Fruit fly (Drosophila melanogaster) whole organism, embryonic: ENCODE data around the gene kel.
A peak's percentile ranks its signal among the peaks of the same experiment; 100 is the strongest.

Experiments used
- Aef1 ChIP-seq: fragments of 200-800 bp; sonication (Bioruptor generic); IDR thresholded peaks from 3 replicates; pipeline ENCODE4 v1.3.6; 2022; ENCODE audit warnings: missing biosample characterization, missing genetic modification characterization
- Asciz ChIP-seq: fragments of 200-800 bp; sonication (Bioruptor generic); optimal IDR thresholded peaks from 2 replicates; lab custom pipeline; 2017; ENCODE audit warnings: missing biosample characterization, mild to moderate bottlenecking, missing genetic modification characterization, missing genetic modification reagents
- Awh ChIP-seq: fragments of 200-800 bp; sonication (Bioruptor generic); IDR thresholded peaks from 2 replicates; pipeline ENCODE4, ENCODE4 v1.3.6; 2022; ENCODE audit warnings: missing biosample characterization, missing genetic modification characterization
- B-H2 ChIP-seq: fragments of 200-800 bp; sonication (Bioruptor generic); optimal IDR thresholded peaks from 2 replicates; lab custom pipeline; 2018; ENCODE audit warnings: missing biosample characterization, mild to moderate bottlenecking, missing genetic modification characterization
- BEAF-32 ChIP-seq: fragments of 200-800 bp; sonication (Bioruptor generic); optimal IDR thresholded peaks from 3 replicates; lab custom pipeline; 2017; ENCODE audit warnings: missing biosample characterization, missing genetic modification characterization, mild to moderate bottlenecking, moderate library complexity, missing genetic modification reagents
- CG10321 ChIP-seq: fragments of 200-800 bp; sonication (Bioruptor generic); IDR thresholded peaks from 2 replicates; pipeline ENCODE4 v1.3.6; 2022; ENCODE audit warnings: missing biosample characterization, missing genetic modification characterization
- CG10366 ChIP-seq: fragments of 200-800 bp; sonication (Bioruptor generic); IDR thresholded peaks from 2 replicates; pipeline ENCODE4 v1.3.6; 2022; ENCODE audit warnings: missing biosample characterization, missing genetic modification characterization
- CG12155 ChIP-seq: fragments of 200-800 bp; sonication (Bioruptor generic); optimal IDR thresholded peaks from 3 replicates; lab custom pipeline; 2016; ENCODE audit warnings: missing biosample characterization, missing genetic modification characterization
- CG12219 ChIP-seq: fragments of 200-800 bp; sonication (Bioruptor generic); optimal IDR thresholded peaks from 3 replicates; lab custom pipeline; 2018; ENCODE audit warnings: missing biosample characterization, mild to moderate bottlenecking, missing genetic modification characterization
- CG12391 ChIP-seq: fragments of 200-800 bp; sonication (Bioruptor generic); optimal IDR thresholded peaks from 3 replicates; lab custom pipeline; 2018; ENCODE audit warnings: missing biosample characterization, mild to moderate bottlenecking, missing genetic modification characterization, moderate library complexity
- CG12744 ChIP-seq: fragments of 200-800 bp; sonication (Bioruptor generic); optimal IDR thresholded peaks from 2 replicates; lab custom pipeline; 2016; ENCODE audit warnings: missing biosample characterization, missing genetic modification characterization
- CG13287 ChIP-seq: fragments of 200-800 bp; sonication (Bioruptor generic); IDR thresholded peaks from 2 replicates; pipeline ENCODE4 v1.3.6; 2022; ENCODE audit warnings: missing biosample characterization, missing genetic modification characterization; ENCODE audit not compliant: partially characterized antibody
- CG15073 ChIP-seq: fragments of 200-800 bp; sonication (Bioruptor generic); optimal IDR thresholded peaks from 2 replicates; lab custom pipeline; 2016; ENCODE audit warnings: missing biosample characterization, missing genetic modification characterization
- CG17186 ChIP-seq: fragments of 200-800 bp; sonication (Bioruptor generic); optimal IDR thresholded peaks from 3 replicates; lab custom pipeline; 2017; ENCODE audit warnings: missing biosample characterization, missing genetic modification reagents, missing genetic modification characterization
- CG2889 ChIP-seq: fragments of 200-800 bp; sonication (Bioruptor generic); IDR thresholded peaks from 3 replicates; pipeline ENCODE4 v1.3.6; 2022; ENCODE audit warnings: missing biosample characterization, missing genetic modification characterization
- CG31224 ChIP-seq: fragments of 200-800 bp; sonication (Bioruptor generic); IDR thresholded peaks from 2 replicates; pipeline ENCODE4 v1.3.6; 2022; ENCODE audit warnings: missing biosample characterization, missing genetic modification characterization
- CG32772 ChIP-seq: fragments of 200-800 bp; sonication (Bioruptor generic); IDR thresholded peaks from 2 replicates; pipeline ENCODE4 v1.3.6; 2022; ENCODE audit warnings: missing biosample characterization, missing genetic modification characterization
- CG3847 ChIP-seq: fragments of 200-800 bp; sonication (Bioruptor generic); IDR thresholded peaks from 2 replicates; pipeline ENCODE4 v1.3.6; 2022; ENCODE audit warnings: missing biosample characterization, missing genetic modification characterization
- CG43689 ChIP-seq: fragments of 200-800 bp; sonication (Bioruptor generic); IDR thresholded peaks from 2 replicates; pipeline ENCODE4 v1.3.6; 2022; ENCODE audit warnings: missing biosample characterization, missing genetic modification characterization
- CG7839 ChIP-seq: fragments of 200-800 bp; sonication (Bioruptor generic); optimal IDR thresholded peaks from 3 replicates; lab custom pipeline; 2018; ENCODE audit warnings: missing biosample characterization, mild to moderate bottlenecking, missing genetic modification characterization, moderate library complexity
- CG8281 ChIP-seq: fragments of 200-800 bp; sonication (Bioruptor generic); optimal IDR thresholded peaks from 2 replicates; lab custom pipeline; 2018; ENCODE audit warnings: missing biosample characterization, mild to moderate bottlenecking, missing genetic modification characterization, moderate library complexity
- CG9727 ChIP-seq: fragments of 200-800 bp; sonication (Bioruptor generic); optimal IDR thresholded peaks from 3 replicates; lab custom pipeline; 2017; ENCODE audit warnings: missing biosample characterization, mild to moderate bottlenecking, missing genetic modification characterization
- CTCF ChIP-seq: fragments of 200-800 bp; sonication (Bioruptor generic); optimal IDR thresholded peaks from 2 replicates; lab custom pipeline; 2017; ENCODE audit warnings: missing biosample characterization, mild to moderate bottlenecking, missing genetic modification characterization, moderate library complexity
- Dll ChIP-seq: fragments of 200-800 bp; sonication (Bioruptor generic); IDR thresholded peaks from 4 replicates; pipeline ENCODE4 v1.3.6; 2022; ENCODE audit warnings: missing biosample characterization, missing genetic modification characterization; ENCODE audit not compliant: partially characterized antibody
- Ets65A ChIP-seq: fragments of 200-800 bp; sonication (Bioruptor generic); peaks from one replicate; lab custom pipeline; 2016; ENCODE audit warnings: missing biosample characterization, missing genetic modification characterization
- Hand ChIP-seq: fragments of 200-800 bp; sonication (Bioruptor generic); optimal IDR thresholded peaks from 2 replicates; lab custom pipeline; 2017; ENCODE audit warnings: mild to moderate bottlenecking, missing biosample characterization, missing genetic modification reagents, missing genetic modification characterization
- Hmr ChIP-seq: fragments of 200-800 bp; sonication (Bioruptor generic); optimal IDR thresholded peaks from 3 replicates; lab custom pipeline; 2017; ENCODE audit warnings: mild to moderate bottlenecking, missing biosample characterization, missing genetic modification reagents, missing genetic modification characterization
- Mad ChIP-seq: fragments of 200-800 bp; sonication (Bioruptor generic); optimal IDR thresholded peaks from 2 replicates; lab custom pipeline; 2016; ENCODE audit warnings: missing biosample characterization, missing genetic modification characterization
- Max ChIP-seq: fragments of 200-800 bp; sonication (Bioruptor generic); optimal IDR thresholded peaks from 2 replicates; lab custom pipeline; 2016; ENCODE audit warnings: missing biosample characterization, mild to moderate bottlenecking, missing genetic modification characterization
- Oli ChIP-seq: fragments of 200-800 bp; sonication (Bioruptor generic); optimal IDR thresholded peaks from 2 replicates; lab custom pipeline; 2018; ENCODE audit warnings: missing biosample characterization, mild to moderate bottlenecking, missing genetic modification characterization, moderate library complexity
- Scr ChIP-seq: fragments of 200-800 bp; sonication (Bioruptor generic); IDR thresholded peaks from 2 replicates; pipeline ENCODE4 v1.3.6; 2022; ENCODE audit warnings: missing biosample characterization, missing genetic modification characterization; ENCODE audit not compliant: partially characterized antibody
- Spps ChIP-seq: fragments of 200-800 bp; sonication (Bioruptor generic); optimal IDR thresholded peaks from 2 replicates; lab custom pipeline; 2018; ENCODE audit warnings: missing biosample characterization, mild to moderate bottlenecking, missing genetic modification characterization
- YL-1 ChIP-seq: fragments of 200-800 bp; sonication (Bioruptor generic); optimal IDR thresholded peaks from 3 replicates; lab custom pipeline; 2017; ENCODE audit warnings: missing biosample characterization, mild to moderate bottlenecking, missing genetic modification characterization
- aop ChIP-seq: fragments of 200-800 bp; sonication (Bioruptor generic); IDR thresholded peaks from 2 replicates; pipeline ENCODE4 v1.3.6; 2022; ENCODE audit warnings: missing biosample characterization, missing genetic modification characterization
- cas ChIP-seq: fragments of 200-800 bp; sonication (Bioruptor generic); IDR thresholded peaks from 2 replicates; pipeline ENCODE4 v1.3.6; 2022; ENCODE audit warnings: missing biosample characterization, missing genetic modification characterization
- cato ChIP-seq: fragments of 200-800 bp; sonication (Bioruptor generic); optimal IDR thresholded peaks from 2 replicates; lab custom pipeline; 2016; ENCODE audit warnings: missing biosample characterization, missing genetic modification characterization, borderline replicate concordance
- chinmo ChIP-seq: fragments of 200-800 bp; sonication (Bioruptor generic); IDR thresholded peaks from 4 replicates; pipeline ENCODE4 v1.3.6; 2022; ENCODE audit warnings: missing biosample characterization, missing genetic modification characterization; ENCODE audit not compliant: partially characterized antibody
- crc ChIP-seq: fragments of 200-800 bp; sonication (Bioruptor generic); optimal IDR thresholded peaks from 2 replicates; lab custom pipeline; 2016; ENCODE audit warnings: missing biosample characterization, missing genetic modification characterization
- dimm ChIP-seq: fragments of 200-800 bp; sonication (Bioruptor generic); IDR thresholded peaks from 2 replicates; pipeline ENCODE4 v1.3.6; 2022; ENCODE audit warnings: missing biosample characterization, missing genetic modification characterization
- dmrt99B ChIP-seq: fragments of 200-800 bp; sonication (Bioruptor generic); optimal IDR thresholded peaks from 2 replicates; lab custom pipeline; 2018; ENCODE audit warnings: missing biosample characterization, mild to moderate bottlenecking, missing genetic modification characterization, moderate library complexity
- en ChIP-seq: fragments of 200-800 bp; sonication (Bioruptor generic); optimal IDR thresholded peaks from 2 replicates; lab custom pipeline; 2016; ENCODE audit warnings: missing biosample characterization, missing genetic modification characterization
- ind ChIP-seq: fragments of 200-800 bp; sonication (Bioruptor generic); optimal IDR thresholded peaks from 3 replicates; lab custom pipeline; 2016; ENCODE audit warnings: missing biosample characterization, missing genetic modification characterization
- knrl ChIP-seq: fragments of 200-800 bp; sonication (Bioruptor generic); IDR thresholded peaks from 3 replicates; pipeline ENCODE4 v1.3.6; 2022; ENCODE audit warnings: missing biosample characterization, missing genetic modification characterization; ENCODE audit not compliant: partially characterized antibody
- mam ChIP-seq: fragments of 200-800 bp; sonication (Bioruptor generic); optimal IDR thresholded peaks from 3 replicates; lab custom pipeline; 2016; ENCODE audit warnings: missing biosample characterization, missing genetic modification characterization
- odd ChIP-seq: fragments of 200-800 bp; sonication (Bioruptor generic); optimal IDR thresholded peaks from 2 replicates; lab custom pipeline; 2017; ENCODE audit warnings: missing biosample characterization, mild to moderate bottlenecking, missing genetic modification characterization
- psq ChIP-seq: fragments of 200-800 bp; sonication (Bioruptor generic); optimal IDR thresholded peaks from 2 replicates; lab custom pipeline; 2017; ENCODE audit warnings: missing biosample characterization, missing genetic modification characterization
- salm ChIP-seq: fragments of 200-800 bp; sonication (Bioruptor generic); optimal IDR thresholded peaks from 2 replicates; lab custom pipeline; 2018; ENCODE audit warnings: missing biosample characterization, mild to moderate bottlenecking, missing genetic modification characterization
- sens ChIP-seq: fragments of 200-800 bp; sonication (Bioruptor generic); peaks from one replicate; lab custom pipeline; 2016; ENCODE audit warnings: missing biosample characterization, missing genetic modification characterization
- sisA ChIP-seq: fragments of 200-800 bp; sonication (Bioruptor generic); IDR thresholded peaks from 2 replicates; pipeline ENCODE4 v1.3.6; 2022; ENCODE audit warnings: missing biosample characterization, missing genetic modification characterization
- trem ChIP-seq: fragments of 200-800 bp; optimal IDR thresholded peaks from 3 replicates; lab custom pipeline; 2019; ENCODE audit warnings: missing biosample characterization, mild to moderate bottlenecking, missing genetic modification characterization, moderate library complexity
- zfh2 ChIP-seq: fragments of 200-800 bp; sonication (Bioruptor generic); optimal IDR thresholded peaks from 2 replicates; lab custom pipeline; 2016; ENCODE audit warnings: missing biosample characterization, missing genetic modification characterization

kel gene

dm6 chr2L:18145253-18145652 is 7.4 kb upstream of the kel start (continued):
- TF ChIP-seq dmrt99B (tag; lab: Kevin White, UChicago): peak; percentile 79
- TF ChIP-seq B-H2 (GFP tag; lab: Kevin White, UChicago): no peak
- no peak for TF ChIP-seq chinmo
- peak; percentile 77 for TF ChIP-seq ind
- TF ChIP-seq CG7839 (tag; lab: Kevin White, UChicago): peak; percentile 89
- peak; percentile 80 for TF ChIP-seq Max (GFP tag; lab: Kevin White, UChicago)
- TF ChIP-seq cato (GFP tag; lab: Kevin White, UChicago): peak; percentile 75
- TF ChIP-seq CTCF (GFP tag; lab: Kevin White, UChicago): no peak
- TF ChIP-seq CG2889 (GFP tag; lab: Robert Waterston, UW): peak; percentile 71; the same call in 2 of the 3 replicates
- TF ChIP-seq CG31224: peak; percentile 61
- TF ChIP-seq CG43689: no peak
- TF ChIP-seq salm (tag; lab: Kevin White, UChicago): peak; percentile 27
- peak; percentile 69 for TF ChIP-seq CG32772
- peak; percentile 48 for TF ChIP-seq CG15073
- peak; percentile 80 for TF ChIP-seq CG12744 (GFP tag; lab: Kevin White, UChicago)
- TF ChIP-seq Spps (tag; lab: Kevin White, UChicago): peak; percentile 84
- TF ChIP-seq Oli (tag; lab: Kevin White, UChicago): peak; percentile 80
- TF ChIP-seq Ets65A: peak; percentile 96
- peak; percentile 81 for TF ChIP-seq mam (GFP tag; lab: Kevin White, UChicago)
- peak; percentile 44; the same call in 1 of the 2 replicates for TF ChIP-seq dimm (GFP tag; lab: Robert Waterston, UW)
- no peak for TF ChIP-seq Dll (GFP tag; lab: Robert Waterston, UW)
- TF ChIP-seq sisA: peak; percentile 79
- TF ChIP-seq odd (GFP tag; lab: Kevin White, UChicago): peak; percentile 65
- peak; percentile 69 for TF ChIP-seq CG12219
- TF ChIP-seq Mad: peak; percentile 90
- peak; percentile 54 for TF ChIP-seq CG8281 (tag; lab: Kevin White, UChicago)
- TF ChIP-seq Hmr (GFP tag; lab: Kevin White, UChicago): peak; percentile 65
- TF ChIP-seq zfh2 (GFP tag; lab: Kevin White, UChicago): peak; percentile 71
- no peak for TF ChIP-seq Hand (GFP tag; lab: Kevin White, UChicago)
- peak; percentile 55 for TF ChIP-seq Asciz (GFP tag; lab: Kevin White, UChicago)
- peak; percentile 42; the same call in 1 of the 2 replicates for TF ChIP-seq CG3847 (GFP tag; lab: Robert Waterston, UW)
- TF ChIP-seq CG9727 (GFP tag; lab: Kevin White, UChicago): peak; percentile 98
- peak; percentile 84 for TF ChIP-seq trem (tag; lab: Kevin White, UChicago)
- peak; percentile 81 for TF ChIP-seq CG10366 (GFP tag; lab: Robert Waterston, UW)
- peak; percentile 64 for TF ChIP-seq Aef1 (GFP tag; lab: Robert Waterston, UW)
- TF ChIP-seq CG10321: 0 out of 2 replicates have a peak, but pooled peaks have one; percentile 14
- peak; percentile 28 for TF ChIP-seq psq
- TF ChIP-seq sens (GFP tag; lab: Kevin White, UChicago): peak; percentile 98
- no peak for TF ChIP-seq CG13287 (GFP tag; lab: Robert Waterston, UW)
- TF ChIP-seq crc (GFP tag; lab: Kevin White, UChicago): peak; percentile 74
- no peak for TF ChIP-seq YL-1 (GFP tag; lab: Kevin White, UChicago)
- TF ChIP-seq en (GFP tag; lab: Kevin White, UChicago): peak; percentile 78
- TF ChIP-seq CG17186 (GFP tag; lab: Kevin White, UChicago): peak; percentile 30
- peak; percentile 52; the same call in 1 of the 2 replicates for TF ChIP-seq aop
- TF ChIP-seq CG12391 (tag; lab: Kevin White, UChicago): peak; percentile 91
- TF ChIP-seq Scr (GFP tag; lab: Robert Waterston, UW): no peak
- TF ChIP-seq CG12155: peak; percentile 87
- peak; percentile 73 for TF ChIP-seq Awh (GFP tag; lab: Robert Waterston, UW)
- 0 out of 2 replicates have a peak, but pooled peaks have one; percentile 30 for TF ChIP-seq cas (GFP tag; lab: Robert Waterston, UW)
- no peak for TF ChIP-seq knrl (GFP tag; lab: Robert Waterston, UW)
- TF ChIP-seq BEAF-32 (GFP tag; lab: Kevin White, UChicago): no peak
